Worm (Caenorhabditis elegans) whole organism, young adult: ENCODE data around the gene R10H10.7.

Experiments
- C06A6.2 ChIP-seq: fragments of 200-800 bp; sonication (Bioruptor generic); conservative IDR thresholded peaks from 2 replicates; pipeline ENCODE4 v1.3.6; 2022; ENCODE audit warnings: missing genetic modification characterization, missing compliant biosample characterization
- F10E7.11 ChIP-seq: sonication (generic microtip); optimal IDR thresholded peaks from 2 replicates; lab custom pipeline; 2017; ENCODE audit warnings: mild to moderate bottlenecking, missing genetic modification characterization, moderate library complexity, missing compliant biosample characterization
- F52B5.7 ChIP-seq: sonication (generic microtip); optimal IDR thresholded peaks from 2 replicates; lab custom pipeline; 2016; ENCODE audit warnings: mild to moderate bottlenecking, missing genetic modification characterization, missing compliant biosample characterization
- F55B11.4 ChIP-seq: sonication (generic microtip); optimal IDR thresholded peaks from 2 replicates; lab custom pipeline; 2016; ENCODE audit warnings: missing compliant biosample characterization, missing genetic modification characterization, borderline replicate concordance; ENCODE audit not compliant: insufficient read depth
- Y53G8AR.9 ChIP-seq: fragments of 200-800 bp; sonication (Bioruptor generic); conservative IDR thresholded peaks from 2 replicates; pipeline ENCODE4 v1.3.6; 2022; ENCODE audit warnings: missing genetic modification reagents, missing genetic modification characterization, missing compliant biosample characterization
- Y56A3A.18 ChIP-seq: fragments of 200-800 bp; sonication (Bioruptor generic); IDR thresholded peaks from 2 replicates; pipeline ENCODE4 v1.3.6; 2022; ENCODE audit warnings: missing genetic modification reagents, missing genetic modification characterization, missing compliant biosample characterization
- ZK185.1 ChIP-seq: sonication (generic microtip); optimal IDR thresholded peaks from 2 replicates; lab custom pipeline; 2016; ENCODE audit warnings: mild to moderate bottlenecking, missing genetic modification characterization, missing compliant biosample characterization; ENCODE audit not compliant: poor library complexity, severe bottlenecking
- aptf-2 ChIP-seq: fragments of 200-800 bp; sonication (Bioruptor generic); conservative IDR thresholded peaks from 2 replicates; pipeline ENCODE4 v1.3.6; 2022; ENCODE audit warnings: missing genetic modification reagents, missing genetic modification characterization, missing compliant biosample characterization
- ccch-3 ChIP-seq: fragments of 200-800 bp; sonication (Bioruptor generic); optimal IDR thresholded peaks from 2 replicates; lab custom pipeline; 2018; ENCODE audit warnings: mild to moderate bottlenecking, missing genetic modification characterization, missing compliant biosample characterization
- ceh-40 ChIP-seq: fragments of 200-800 bp; sonication (Bioruptor generic); IDR thresholded peaks from 2 replicates; pipeline ENCODE4 v1.3.6; 2022; ENCODE audit warnings: missing genetic modification characterization, missing compliant biosample characterization
- chd-7 ChIP-seq: sonication (generic microtip); optimal IDR thresholded peaks from 2 replicates; lab custom pipeline; 2016; ENCODE audit warnings: mild to moderate bottlenecking, missing genetic modification characterization, moderate library complexity, missing compliant biosample characterization
- die-1 ChIP-seq: sonication (generic microtip); optimal IDR thresholded peaks from 2 replicates; lab custom pipeline; 2016; ENCODE audit warnings: missing genotype, mild to moderate bottlenecking, missing genetic modification characterization, missing compliant biosample characterization
- dpff-1 ChIP-seq: sonication (generic microtip); optimal IDR thresholded peaks from 2 replicates; lab custom pipeline; 2017; ENCODE audit warnings: mild to moderate bottlenecking, missing genetic modification characterization, missing compliant biosample characterization
- egl-44 ChIP-seq: fragments of 200-800 bp; sonication (Bioruptor generic); IDR thresholded peaks from 2 replicates; pipeline ENCODE4 v1.3.6; 2022; ENCODE audit warnings: missing genetic modification reagents, missing genetic modification characterization, missing compliant biosample characterization
- ekl-4 ChIP-seq: fragments of 200-800 bp; sonication (Bioruptor generic); IDR thresholded peaks from 2 replicates; pipeline ENCODE4 v1.3.6; 2022; ENCODE audit warnings: missing genetic modification reagents, missing genetic modification characterization, missing compliant biosample characterization
- ets-4 ChIP-seq: fragments of 200-800 bp; sonication (Bioruptor generic); optimal IDR thresholded peaks from 2 replicates; lab custom pipeline; 2018; ENCODE audit warnings: mild to moderate bottlenecking, missing genetic modification characterization, missing compliant biosample characterization
- hrde-1 ChIP-seq: sonication (generic microtip); optimal IDR thresholded peaks from 2 replicates; lab custom pipeline; 2016; ENCODE audit warnings: missing genetic modification characterization, mild to moderate bottlenecking, missing compliant biosample characterization, moderate library complexity, missing genotype, missing genetic modification reagents, borderline replicate concordance
- hsf-1 ChIP-seq: fragments of 200-800 bp; sonication (Bioruptor generic); IDR thresholded peaks from 2 replicates; pipeline ENCODE4 v1.3.6; 2022; ENCODE audit warnings: missing genetic modification reagents, missing genetic modification characterization, missing compliant biosample characterization
- let-526 ChIP-seq: fragments of 200-800 bp; sonication (Bioruptor generic); IDR thresholded peaks from 2 replicates; pipeline ENCODE4 v1.3.6; 2022; ENCODE audit warnings: missing genetic modification reagents, missing genetic modification characterization, missing compliant biosample characterization
- lin-26 ChIP-seq: fragments of 200-800 bp; sonication (Bioruptor generic); IDR thresholded peaks from 2 replicates; pipeline ENCODE4 v1.3.6; 2022; ENCODE audit warnings: missing genetic modification reagents, missing genetic modification characterization, missing compliant biosample characterization
- lsl-1 ChIP-seq: fragments of 200-800 bp; sonication (Bioruptor generic); optimal IDR thresholded peaks from 2 replicates; lab custom pipeline; 2018; ENCODE audit warnings: mild to moderate bottlenecking, missing genetic modification characterization, moderate library complexity, missing compliant biosample characterization
- lsy-27 ChIP-seq: sonication (generic microtip); optimal IDR thresholded peaks from 2 replicates; lab custom pipeline; 2017; ENCODE audit warnings: missing genetic modification characterization, mild to moderate bottlenecking, missing compliant biosample characterization, antibody characterized with exemption, missing genotype, borderline replicate concordance; ENCODE audit not compliant: insufficient read depth
- mel-28 ChIP-seq: sonication (generic microtip); optimal IDR thresholded peaks from 2 replicates; lab custom pipeline; 2016; ENCODE audit warnings: borderline replicate concordance, mild to moderate bottlenecking, missing genetic modification characterization, missing compliant biosample characterization
- mxl-1 ChIP-seq: sonication (generic microtip); optimal IDR thresholded peaks from 2 replicates; lab custom pipeline; 2016; ENCODE audit warnings: missing genetic modification characterization, missing compliant biosample characterization
- nfya-2 ChIP-seq: fragments of 200-800 bp; sonication (Bioruptor generic); IDR thresholded peaks from 2 replicates; pipeline ENCODE4 v1.3.6; 2022; ENCODE audit warnings: missing genetic modification reagents, missing genetic modification characterization, missing compliant biosample characterization
- nhr-120 ChIP-seq: fragments of 200-800 bp; sonication (Bioruptor generic); IDR thresholded peaks from 2 replicates; pipeline ENCODE4 v1.3.6; 2022; ENCODE audit warnings: missing genetic modification characterization, missing compliant biosample characterization
- nhr-80 ChIP-seq: sonication (generic microtip); optimal IDR thresholded peaks from 2 replicates; lab custom pipeline; 2016; ENCODE audit warnings: missing genetic modification characterization, missing compliant biosample characterization
- nhr-90 ChIP-seq: sonication (generic microtip); optimal IDR thresholded peaks from 2 replicates; lab custom pipeline; 2016; ENCODE audit warnings: missing genotype, mild to moderate bottlenecking, missing genetic modification characterization, missing compliant biosample characterization
- pha-4 ChIP-seq: fragments of 150-350 bp; sonication (generic microtip); optimal IDR thresholded peaks from 2 replicates; lab custom pipeline; 2014; ENCODE audit warnings: missing biosample characterization, missing genetic modification reagents, missing genetic modification characterization
- rcor-1 ChIP-seq: fragments of 200-800 bp; sonication (Bioruptor generic); IDR thresholded peaks from 2 replicates; pipeline ENCODE4 v1.3.6; 2022; ENCODE audit warnings: missing genetic modification reagents, missing genetic modification characterization, missing compliant biosample characterization
- sdz-38 ChIP-seq: sonication (generic microtip); optimal IDR thresholded peaks from 2 replicates; lab custom pipeline; 2016; ENCODE audit warnings: missing genotype, missing genetic modification characterization, missing compliant biosample characterization
- somi-1 ChIP-seq: fragments of 200-800 bp; sonication (Bioruptor generic); optimal IDR thresholded peaks from 2 replicates; lab custom pipeline; 2018; ENCODE audit warnings: mild to moderate bottlenecking, missing genetic modification characterization, missing compliant biosample characterization
- tbx-9 ChIP-seq: sonication (generic microtip); optimal IDR thresholded peaks from 2 replicates; lab custom pipeline; 2016; ENCODE audit warnings: borderline replicate concordance, missing genetic modification characterization, inconsistent platforms, missing compliant biosample characterization
- xnd-1 ChIP-seq: sonication (generic microtip); optimal IDR thresholded peaks from 2 replicates; lab custom pipeline; 2016; ENCODE audit warnings: missing genotype, missing genetic modification reagents, missing genetic modification characterization, missing compliant biosample characterization

The R10H10.7 gene

ce11 chrIV:10449799-10450198 lies 36.1 kb upstream of the R10H10.7 start, which contains the start of gene F13B12.4:
Gene F13B12.4 (minus strand): TSS chrIV:10449899.
- no peak for TF ChIP-seq F10E7.11 (tag; lab: Kevin White, UChicago)
- TF ChIP-seq egl-44 (GFP tag; lab: Robert Waterston, UW): no peak
- no peak for TF ChIP-seq C06A6.2 (GFP tag; lab: Robert Waterston, UW)
- TF ChIP-seq hrde-1: no peak

- no peak for TF ChIP-seq let-526 (GFP tag; lab: Robert Waterston, UW)
- no peak for TF ChIP-seq aptf-2 (GFP tag; lab: Robert Waterston, UW)
- TF ChIP-seq xnd-1 (tag; lab: Kevin White, UChicago): no peak
- no peak for TF ChIP-seq ceh-40 (GFP tag; lab: Robert Waterston, UW)
- no peak for TF ChIP-seq Y56A3A.18 (GFP tag; lab: Robert Waterston, UW)
- TF ChIP-seq somi-1 (GFP tag; lab: Kevin White, UChicago): no peak
Observed at ce11 chrIV:10443510-10443909, 29.8 kb upstream of the R10H10.7 start, which contains the start of gene F13B12.7. Gene F13B12.7 (plus strand): TSS chrIV:10443810.

- no peak for TF ChIP-seq lsl-1 (GFP tag; lab: Kevin White, UChicago)
- TF ChIP-seq rcor-1 (GFP tag; lab: Robert Waterston, UW): no peak
- no peak for TF ChIP-seq sdz-38
- TF ChIP-seq hsf-1 (GFP tag; lab: Robert Waterston, UW): no peak
- TF ChIP-seq Y53G8AR.9 (GFP tag; lab: Robert Waterston, UW): no peak
- TF ChIP-seq lin-26 (GFP tag; lab: Robert Waterston, UW): no peak
- no peak for TF ChIP-seq F10E7.11 (tag; lab: Kevin White, UChicago)
- TF ChIP-seq die-1: no peak
- TF ChIP-seq nfya-2 (GFP tag; lab: Robert Waterston, UW): no peak
- TF ChIP-seq chd-7: no peak
- TF ChIP-seq mel-28 (tag; lab: Kevin White, UChicago): no peak
- TF ChIP-seq F52B5.7 (tag; lab: Kevin White, UChicago): no peak
- TF ChIP-seq lsy-27 (tag; lab: Kevin White, UChicago): no peak
- no peak for TF ChIP-seq Y56A3A.18 (GFP tag; lab: Robert Waterston, UW)
- no peak for TF ChIP-seq F55B11.4 (tag; lab: Kevin White, UChicago)
- TF ChIP-seq pha-4 (tag; lab: Kevin White, UChicago): no peak
- no peak for TF ChIP-seq nhr-120 (GFP tag; lab: Robert Waterston, UW)
- TF ChIP-seq ZK185.1: no peak
- TF ChIP-seq ccch-3 (GFP tag; lab: Kevin White, UChicago): no peak
Observed at ce11 chrIV:10442904-10443303, 29.2 kb upstream of the R10H10.7 start.

ce11 chrIV:10438901-10439300 lies 25.2 kb upstream of the R10H10.7 start, which contains the start of gene F13B12.3:
Gene F13B12.3 (plus strand): TSS chrIV:10439123.
- TF ChIP-seq ekl-4 (GFP tag; lab: Robert Waterston, UW): no peak
- TF ChIP-seq ets-4: peak; percentile 73
- TF ChIP-seq nhr-80 (tag; lab: Kevin White, UChicago): peak; percentile 96

- no peak for TF ChIP-seq ekl-4 (GFP tag; lab: Robert Waterston, UW)
- TF ChIP-seq nhr-90: no peak
- no peak for TF ChIP-seq dpff-1 (tag; lab: Kevin White, UChicago)
- TF ChIP-seq mxl-1 (tag; lab: Kevin White, UChicago): no peak
- no peak for TF ChIP-seq aptf-2 (GFP tag; lab: Robert Waterston, UW)
- no peak for TF ChIP-seq tbx-9 (tag; lab: Kevin White, UChicago)
- no peak for TF ChIP-seq ZK185.1
Observed at ce11 chrIV:10437114-10437513, 23.4 kb upstream of the R10H10.7 start.
